Worm (Caenorhabditis elegans): ENCODE results near the gene irld-44.

irld-44 gene

DNA sequence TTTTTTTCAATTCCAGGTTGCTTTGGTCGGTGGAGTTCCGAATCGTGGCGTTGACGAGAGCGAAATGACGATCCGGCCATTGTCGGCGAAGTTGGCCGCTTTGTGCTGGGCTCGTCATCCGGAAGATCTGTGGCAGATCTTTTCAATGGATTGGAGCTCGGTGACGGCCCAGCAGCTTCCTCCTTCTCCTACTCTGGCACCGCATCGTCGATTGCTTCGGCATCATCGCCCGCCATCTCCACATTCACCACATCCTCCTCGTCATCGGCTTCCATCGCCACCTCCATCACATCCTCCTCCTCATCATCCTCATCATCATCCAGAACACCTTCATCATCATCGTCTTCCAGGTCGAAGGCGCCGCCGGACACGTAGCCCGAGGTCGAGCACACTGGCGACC, 47.3 kb downstream of the irld-44 start:
- TF ChIP-seq klf-2 (GFP tag; conservative IDR thresholded peaks at IDR 0.05) (no peak), med-1 (GFP tag; optimal IDR thresholded peaks at IDR 0.05; ENCODE audit: insufficient read depth) (no peak)

DNA sequence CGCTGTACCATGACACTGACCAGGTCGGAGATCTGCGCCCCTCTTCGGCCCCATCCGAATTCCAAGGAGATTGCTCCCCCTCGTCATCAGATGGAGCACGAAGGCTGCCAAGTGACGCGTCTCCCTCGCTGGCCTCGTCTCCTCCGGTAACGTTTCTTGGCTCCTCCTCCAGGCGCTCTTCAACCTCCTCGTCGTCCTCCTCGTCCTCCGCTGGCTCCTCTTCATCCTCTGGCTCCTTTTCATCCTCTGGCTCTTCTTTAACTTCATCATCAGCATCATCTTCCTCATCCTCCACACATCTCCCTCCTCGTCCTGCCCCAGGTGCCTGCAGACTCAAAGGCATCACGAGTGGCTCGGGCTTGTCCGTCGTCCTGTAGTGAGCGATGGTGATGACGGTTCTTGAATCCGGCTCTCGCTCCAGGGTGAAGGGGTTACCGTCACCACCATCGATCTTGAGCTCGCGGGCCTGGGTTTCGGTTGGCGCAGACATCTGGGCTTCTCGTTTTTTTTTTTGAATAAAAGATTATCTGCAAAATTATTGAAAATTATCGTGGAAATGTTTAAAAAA, 48.2 kb downstream of the irld-44 start:
- TF ChIP-seq tab-1 (GFP tag; IDR thresholded peaks at IDR 0.05) (peak; percentile 59; the same call in 1 of the 2 replicates), ref-1 (GFP tag; conservative IDR thresholded peaks at IDR 0.05) (no peak), T22C8.4 (GFP tag; IDR thresholded peaks at IDR 0.05) (no peak)

DNA sequence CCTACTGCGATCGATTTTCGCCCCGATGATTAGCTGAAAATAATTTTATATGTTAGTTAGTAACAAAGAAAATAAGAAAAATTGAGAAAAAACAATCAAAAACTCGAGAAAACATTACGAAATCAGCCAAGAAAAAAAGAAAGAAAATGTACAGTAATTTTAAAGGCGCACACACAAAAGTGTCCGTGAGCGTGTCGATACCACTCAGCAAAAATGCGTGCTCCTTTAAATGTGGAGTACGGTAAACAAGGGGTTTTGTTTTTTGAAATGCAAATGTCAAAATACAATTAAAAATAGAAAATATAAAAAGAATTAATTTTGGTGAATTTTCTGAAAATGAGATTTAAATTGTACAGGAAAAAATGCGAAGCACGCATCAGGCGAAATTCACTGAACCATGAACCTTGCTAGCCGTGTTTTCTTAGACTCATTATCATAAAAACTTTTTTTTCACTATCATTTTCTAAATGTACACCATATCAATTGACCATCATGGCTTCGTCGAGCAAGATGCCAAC, 50.5 kb downstream of the irld-44 start, which contains the start of gene srw-90:
Gene srw-90 (plus strand): TSS at position 468 of the 518 bp plus-strand sequence.
- TF ChIP-seq tab-1 (GFP tag; IDR thresholded peaks at IDR 0.05) (no peak), T22C8.4 (GFP tag; IDR thresholded peaks at IDR 0.05) (no peak), ref-1 (GFP tag; conservative IDR thresholded peaks at IDR 0.05) (no peak), ztf-29 (GFP tag; IDR thresholded peaks at IDR 0.05) (no peak), cog-1 (tag; optimal IDR thresholded peaks at IDR 0.05) (no peak), flt-1 (GFP tag; IDR thresholded peaks at IDR 0.05) (no peak), med-1 (GFP tag; optimal IDR thresholded peaks at IDR 0.05; ENCODE audit: insufficient read depth) (no peak), ztf-23 (GFP tag; IDR thresholded peaks at IDR 0.05) (no peak), klf-2 (GFP tag; conservative IDR thresholded peaks at IDR 0.05) (no peak)
